Fruit fly (Drosophila melanogaster) whole organism, wandering third instar larva: ENCODE data around the gene CG14627.

ENCODE experiments used
- Dif ChIP-seq: fragments of 200-275, 200-300 bp; sonication (Bioruptor generic); optimal IDR thresholded peaks from 2 replicates; lab custom pipeline; 2018; ENCODE audit warnings: missing biosample characterization, missing genetic modification characterization; ENCODE audit not compliant: partially characterized antibody
- Hr78 ChIP-seq: fragments of >200 bp; optimal IDR thresholded peaks from 2 replicates; lab custom pipeline; 2017; ENCODE audit warnings: missing biosample characterization, missing genetic modification characterization
- Mio ChIP-seq: sonication (Bioruptor generic); optimal IDR thresholded peaks from 2 replicates; lab custom pipeline; 2016; ENCODE audit warnings: missing biosample characterization, missing genetic modification characterization
- Rel ChIP-seq, 2 experiments: fragments of 200-800 bp; sonication (Bioruptor generic) in 1 of 2; optimal IDR thresholded peaks; 2 replicates in 1 of 2; 3 replicates in 1 of 2; lab custom pipeline; 2016 to 2019; ENCODE audit warnings: mild to moderate bottlenecking in 2 of 2, missing biosample characterization in 2 of 2, missing genetic modification characterization in 2 of 2, moderate library complexity in 1 of 2
- fru ChIP-seq: fragments of 200-800 bp; sonication (Bioruptor generic); optimal IDR thresholded peaks from 3 replicates; lab custom pipeline; 2016; ENCODE audit warnings: missing biosample characterization, mild to moderate bottlenecking, missing genetic modification characterization
- pan ChIP-seq: fragments of >200 bp; optimal IDR thresholded peaks from 2 replicates; lab custom pipeline; 2017
- psq ChIP-seq: fragments of 200-800 bp; sonication (Bioruptor generic); optimal IDR thresholded peaks from 3 replicates; lab custom pipeline; 2017; ENCODE audit warnings: missing biosample characterization, mild to moderate bottlenecking, missing genetic modification characterization, moderate library complexity

dm6 chrX:1183742-1184141 is 2.3 kb downstream of the CG14627 start:
- TF ChIP-seq Rel (GFP tag; optimal IDR thresholded peaks at IDR 0.05; lab: Kevin White, UChicago): no peak
- no peak for TF ChIP-seq Rel (tag; optimal IDR thresholded peaks at IDR 0.05; lab: Kevin White, UChicago)
- no peak for TF ChIP-seq Hr78
- no peak for TF ChIP-seq Mio (GFP tag; lab: Kevin White, UChicago)
- no peak for TF ChIP-seq psq
- no peak for TF ChIP-seq pan
- TF ChIP-seq fru: no peak
- TF ChIP-seq Dif (GFP tag; lab: Kevin White, UChicago): no peak
